Worm (Caenorhabditis elegans) whole organism, L3 larva: ENCODE data around the gene F53A3.7.

Experiments
- R02D3.7 ChIP-seq: fragments of 150-350 bp; optimal IDR thresholded peaks from 2 replicates; lab custom pipeline; 2014; ENCODE audit warnings: missing biosample characterization, missing genetic modification characterization
- ZK546.5 ChIP-seq: sonication (generic microtip); optimal IDR thresholded peaks from 2 replicates; lab custom pipeline; 2017; ENCODE audit warnings: missing biosample characterization, missing genetic modification characterization
- aly-2 ChIP-seq: fragments of 150-350 bp; optimal IDR thresholded peaks from 2 replicates; lab custom pipeline; 2014; ENCODE audit warnings: missing biosample characterization, missing genetic modification characterization
- ama-1 ChIP-seq: fragments of 150-350 bp; optimal IDR thresholded peaks from 2 replicates; lab custom pipeline; 2018
- ceh-16 ChIP-seq: sonication (generic microtip); optimal IDR thresholded peaks from 2 replicates; lab custom pipeline; 2017; ENCODE audit warnings: missing biosample characterization, missing genetic modification characterization
- ceh-28 ChIP-seq: fragments of 150-350 bp; optimal IDR thresholded peaks from 2 replicates; lab custom pipeline; 2014; ENCODE audit warnings: missing biosample characterization, missing genetic modification reagents, missing genetic modification characterization
- ceh-82 ChIP-seq: fragments of 150-350 bp; optimal IDR thresholded peaks from 2 replicates; lab custom pipeline; 2014; ENCODE audit warnings: missing biosample characterization, missing genetic modification characterization
- ceh-9 ChIP-seq: sonication (generic microtip); optimal IDR thresholded peaks from 2 replicates; lab custom pipeline; 2018; ENCODE audit warnings: missing biosample characterization, missing genetic modification characterization
- daf-12 ChIP-seq: fragments of 150-350 bp; optimal IDR thresholded peaks from 2 replicates; lab custom pipeline; 2014; ENCODE audit warnings: missing biosample characterization, missing genetic modification reagents, missing genetic modification characterization
- egl-5 ChIP-seq: fragments of 150-350 bp; optimal IDR thresholded peaks from 2 replicates; lab custom pipeline; 2017; ENCODE audit warnings: missing biosample characterization, missing genetic modification reagents, missing genetic modification characterization, inconsistent platforms
- elt-1 ChIP-seq: fragments of 150-350 bp; optimal IDR thresholded peaks from 2 replicates; lab custom pipeline; 2014; ENCODE audit warnings: missing biosample characterization, missing genetic modification characterization
- elt-2 ChIP-seq: sonication (generic microtip); optimal IDR thresholded peaks from 2 replicates; lab custom pipeline; 2016; ENCODE audit warnings: missing genetic modification reagents, mild to moderate bottlenecking, missing genetic modification characterization, missing compliant biosample characterization
- elt-3 ChIP-seq, 3 experiments: fragments of 150-350 bp in 1 of 3; sonication (generic microtip) in 2 of 3; optimal IDR thresholded peaks; 2 replicates in 2 of 3; 4 replicates in 1 of 3; lab custom pipeline; 2014 to 2017; ENCODE audit warnings: missing biosample characterization in 3 of 3, missing genetic modification characterization in 3 of 3
- eor-1 ChIP-seq, 2 experiments: fragments of 150-350 bp; optimal IDR thresholded peaks; 2 replicates each; lab custom pipeline; 2014 to 2018; ENCODE audit warnings: missing biosample characterization in 2 of 2, missing genetic modification characterization in 2 of 2
- fkh-10 ChIP-seq: sonication (generic microtip); optimal IDR thresholded peaks from 2 replicates; lab custom pipeline; 2017; ENCODE audit warnings: missing biosample characterization, missing genetic modification reagents, missing genetic modification characterization
- fkh-2 ChIP-seq: fragments of 150-350 bp; optimal IDR thresholded peaks from 2 replicates; lab custom pipeline; 2014; ENCODE audit warnings: missing biosample characterization, missing genetic modification reagents, missing genetic modification characterization
- fos-1 ChIP-seq: fragments of 150-350 bp; optimal IDR thresholded peaks from 2 replicates; lab custom pipeline; 2014; ENCODE audit warnings: missing biosample characterization, missing genetic modification characterization
- hmg-11 ChIP-seq: sonication (generic microtip); optimal IDR thresholded peaks from 2 replicates; lab custom pipeline; 2016; ENCODE audit warnings: missing genetic modification characterization, missing compliant biosample characterization
- jun-1 ChIP-seq: fragments of 150-350 bp; optimal IDR thresholded peaks from 2 replicates; lab custom pipeline; 2014; ENCODE audit warnings: missing biosample characterization, missing genetic modification reagents, missing genetic modification characterization
- lin-39 ChIP-seq: fragments of 150-350 bp; optimal IDR thresholded peaks from 2 replicates; lab custom pipeline; 2018; ENCODE audit warnings: missing biosample characterization, missing genetic modification reagents, missing genetic modification characterization
- lsy-12 ChIP-seq: sonication (generic microtip); optimal IDR thresholded peaks from 2 replicates; lab custom pipeline; 2016; ENCODE audit warnings: mild to moderate bottlenecking, missing genetic modification characterization, missing compliant biosample characterization
- mdl-1 ChIP-seq: fragments of 150-350 bp; optimal IDR thresholded peaks from 2 replicates; lab custom pipeline; 2014; ENCODE audit warnings: missing biosample characterization, missing genetic modification characterization
- mml-1 ChIP-seq: fragments of 150-350 bp; sonication (generic microtip); optimal IDR thresholded peaks from 3 replicates; lab custom pipeline; 2014; ENCODE audit warnings: missing biosample characterization, missing genetic modification characterization
- nfya-1 ChIP-seq: sonication (generic microtip); optimal IDR thresholded peaks from 2 replicates; lab custom pipeline; 2017; ENCODE audit warnings: missing genetic modification characterization, mild to moderate bottlenecking, missing compliant biosample characterization, antibody characterized with exemption, moderate library complexity; ENCODE audit not compliant: insufficient read depth
- nhr-12 ChIP-seq: fragments of 150-350 bp; optimal IDR thresholded peaks from 2 replicates; lab custom pipeline; 2014; ENCODE audit warnings: missing biosample characterization, missing genetic modification characterization
- nhr-23 ChIP-seq: fragments of 150-350 bp; optimal IDR thresholded peaks from 2 replicates; lab custom pipeline; 2014; ENCODE audit warnings: missing biosample characterization, missing genetic modification reagents, missing genetic modification characterization
- nhr-25 ChIP-seq: sonication (generic microtip); optimal IDR thresholded peaks from 2 replicates; lab custom pipeline; 2017; ENCODE audit warnings: missing biosample characterization, missing genetic modification characterization
- nhr-28 ChIP-seq: fragments of 150-350 bp; optimal IDR thresholded peaks from 2 replicates; lab custom pipeline; 2014; ENCODE audit warnings: missing biosample characterization, missing genetic modification characterization
- nhr-43 ChIP-seq: sonication (generic microtip); optimal IDR thresholded peaks from 2 replicates; lab custom pipeline; 2016; ENCODE audit warnings: mild to moderate bottlenecking, missing genetic modification characterization, missing compliant biosample characterization; ENCODE audit not compliant: poor library complexity, severe bottlenecking
- nhr-67 ChIP-seq: fragments of 150-350 bp; optimal IDR thresholded peaks from 2 replicates; lab custom pipeline; 2014; ENCODE audit warnings: missing biosample characterization, missing genetic modification characterization
- nhr-76 ChIP-seq: fragments of 150-350 bp; sonication (generic microtip); optimal IDR thresholded peaks from 5 replicates; lab custom pipeline; 2014; ENCODE audit warnings: missing biosample characterization, missing genetic modification characterization
- nhr-77 ChIP-seq: fragments of 150-350 bp; optimal IDR thresholded peaks from 2 replicates; lab custom pipeline; 2014; ENCODE audit warnings: missing biosample characterization, missing genetic modification characterization
- pha-4 ChIP-seq: fragments of 150-350 bp; optimal IDR thresholded peaks from 2 replicates; lab custom pipeline; 2014; ENCODE audit warnings: missing biosample characterization, missing genetic modification reagents, missing genetic modification characterization
- pqm-1 ChIP-seq: fragments of 150-350 bp; optimal IDR thresholded peaks from 2 replicates; lab custom pipeline; 2017; ENCODE audit warnings: missing biosample characterization, missing genetic modification characterization, inconsistent platforms
- sea-2 ChIP-seq: fragments of 150-350 bp; sonication (generic microtip); optimal IDR thresholded peaks from 4 replicates; lab custom pipeline; 2014; ENCODE audit warnings: missing biosample characterization, missing genetic modification reagents, missing genetic modification characterization
- skn-1 ChIP-seq: fragments of 150-350 bp; optimal IDR thresholded peaks from 2 replicates; lab custom pipeline; 2014; ENCODE audit warnings: missing biosample characterization, missing genetic modification characterization
- snpc-4 ChIP-seq: fragments of 150-350 bp; optimal IDR thresholded peaks from 2 replicates; lab custom pipeline; 2014; ENCODE audit warnings: missing biosample characterization, missing genetic modification characterization
- tbx-2 ChIP-seq: sonication (generic microtip); optimal IDR thresholded peaks from 2 replicates; lab custom pipeline; 2016; ENCODE audit warnings: mild to moderate bottlenecking, missing genetic modification characterization, missing compliant biosample characterization
- unc-39 ChIP-seq: sonication (generic microtip); optimal IDR thresholded peaks from 4 replicates; lab custom pipeline; 2017; ENCODE audit warnings: missing biosample characterization, missing genetic modification characterization
- unc-62 ChIP-seq: fragments of 150-350 bp; sonication (generic microtip); optimal IDR thresholded peaks from 4 replicates; lab custom pipeline; 2014; ENCODE audit warnings: missing biosample characterization, missing genetic modification reagents, missing genetic modification characterization
- zag-1 ChIP-seq: fragments of 150-350 bp; optimal IDR thresholded peaks from 2 replicates; lab custom pipeline; 2014; ENCODE audit warnings: missing biosample characterization, missing genetic modification characterization
- ztf-11 ChIP-seq: fragments of 150-350 bp; optimal IDR thresholded peaks from 2 replicates; lab custom pipeline; 2014; ENCODE audit warnings: missing biosample characterization, missing genetic modification characterization
- ztf-4 ChIP-seq: fragments of 150-350 bp; optimal IDR thresholded peaks from 2 replicates; lab custom pipeline; 2014; ENCODE audit warnings: missing biosample characterization, missing genetic modification characterization

Gene F53A3.7

DNA sequence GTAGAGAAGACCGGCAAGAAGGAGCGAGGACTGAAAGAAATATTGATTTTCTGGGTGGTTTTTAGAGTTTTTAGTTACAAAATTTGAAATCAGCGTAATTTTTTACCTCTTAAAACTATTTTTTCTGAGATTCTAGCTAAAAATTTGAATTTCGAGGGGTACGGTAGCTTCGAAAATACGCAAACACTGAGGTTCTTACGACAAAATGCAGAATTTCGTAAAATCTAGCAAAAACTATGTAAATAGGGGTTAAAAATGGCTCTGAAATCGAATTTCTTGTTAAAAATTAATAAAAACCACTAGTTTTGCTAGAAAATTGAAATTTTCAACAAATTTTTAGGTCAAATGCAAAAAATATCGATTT lies 11.7 kb upstream of the F53A3.7 start:
- TF ChIP-seq ceh-82 (no peak), unc-39 (tag; lab: Kevin White, UChicago) (no peak), ztf-4 (no peak), nfya-1 (tag; lab: Kevin White, UChicago) (no peak), elt-2 (no peak), pqm-1 (tag; lab: Kevin White, UChicago) (no peak), ZK546.5 (tag; lab: Kevin White, UChicago) (no peak), daf-12 (tag; lab: Kevin White, UChicago) (no peak), skn-1 (tag; lab: Kevin White, UChicago) (no peak), lsy-12 (tag; lab: Kevin White, UChicago) (no peak)

- no peak for TF ChIP-seq elt-3 (tag; optimal IDR thresholded peaks at IDR 0.05; lab: Kevin White, UChicago)
- TF ChIP-seq lin-39 (tag; lab: Kevin White, UChicago), result peak; percentile 17
Measured at ce11 chrIII:1943488-1943887, 7.8 kb upstream of the F53A3.7 start, which contains the start of gene F53A3.1. F53A3.1 (minus strand) TSS chrIII:1943637.

DNA sequence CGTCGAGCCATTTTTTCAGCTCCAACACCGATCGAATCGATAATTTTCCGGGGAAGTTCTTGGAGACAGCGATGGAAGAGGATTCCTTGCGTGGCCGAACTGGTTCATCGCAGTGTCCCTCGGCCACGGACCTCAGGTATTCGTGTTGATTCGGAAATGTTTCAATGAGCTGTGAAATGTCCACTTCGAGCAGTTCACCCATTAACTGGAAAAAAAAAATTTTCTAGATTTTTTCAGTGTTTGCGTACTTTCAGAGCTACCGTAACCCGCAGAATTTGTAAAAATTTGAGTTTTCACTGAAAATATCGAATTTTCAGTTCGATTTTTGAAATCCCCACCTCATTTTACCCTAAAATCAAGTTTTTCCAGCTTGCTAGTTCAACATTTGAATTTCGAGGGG lies 3.5 kb upstream of the F53A3.7 start:
- TF ChIP-seq fkh-2 (tag; lab: Kevin White, UChicago) (no peak), lin-39 (tag; lab: Kevin White, UChicago) (no peak), nhr-12 (no peak)

- no peak for TF ChIP-seq nhr-67 (tag; lab: Kevin White, UChicago)
- TF ChIP-seq elt-2, result no peak
- no peak for TF ChIP-seq unc-39 (tag; lab: Kevin White, UChicago)
- no peak for TF ChIP-seq egl-5
- TF ChIP-seq ama-1 (lab: Kevin White, UChicago), result no peak
- no peak for TF ChIP-seq ceh-9
- no peak for TF ChIP-seq ceh-28 (tag; lab: Kevin White, UChicago)
- no peak for TF ChIP-seq nhr-28
- no peak for TF ChIP-seq nhr-76 (tag; lab: Kevin White, UChicago)
- TF ChIP-seq zag-1, result no peak
- no peak for TF ChIP-seq fkh-2 (tag; lab: Kevin White, UChicago)
- no peak for TF ChIP-seq ceh-16
- no peak for TF ChIP-seq aly-2 (tag; lab: Kevin White, UChicago)
- TF ChIP-seq nhr-77 (tag; lab: Kevin White, UChicago), result no peak
- no peak for TF ChIP-seq nhr-43
- TF ChIP-seq skn-1 (tag; lab: Kevin White, UChicago), result no peak
- no peak for TF ChIP-seq ceh-82
- TF ChIP-seq sea-2 (GFP tag; lab: Kevin White, UChicago), result no peak
- no peak for TF ChIP-seq pha-4 (tag; lab: Kevin White, UChicago)
- no peak for TF ChIP-seq ZK546.5 (tag; lab: Kevin White, UChicago)
Measured at ce11 chrIII:1949362-1949761, 2.0 kb upstream of the F53A3.7 start.

ce11 chrIII:1950236-1950635 lies 1.1 kb upstream of the F53A3.7 start, which contains the start of the genes polh-1 and rps-22:
polh-1 (minus strand) TSS chrIII:1950269.
rps-22 (plus strand) TSS chrIII:1950535.
- TF ChIP-seq unc-62 (peak; percentile 53), mml-1 (no peak), snpc-4 (tag; lab: Kevin White, UChicago) (peak; percentile 85), tbx-2 (tag; lab: Kevin White, UChicago) (peak; percentile 13), egl-5 (peak; percentile 66), nhr-25 (tag; lab: Kevin White, UChicago) (peak; percentile 95), zag-1 (no peak), nhr-23 (tag; lab: Kevin White, UChicago) (peak; percentile 96), nfya-1 (tag; lab: Kevin White, UChicago) (peak; percentile 96), nhr-12 (no peak), ceh-16 (no peak), nhr-67 (tag; lab: Kevin White, UChicago) (no peak), daf-12 (tag; lab: Kevin White, UChicago) (no peak), R02D3.7 (tag; lab: Kevin White, UChicago) (peak; percentile 79), elt-1 (tag; lab: Kevin White, UChicago) (no peak), ZK546.5 (tag; lab: Kevin White, UChicago) (no peak), fos-1 (tag; lab: Kevin White, UChicago) (no peak), nhr-76 (tag; lab: Kevin White, UChicago) (peak; percentile 44), eor-1 (tag; optimal IDR thresholded peaks at IDR 0.05; lab: Kevin White, UChicago) (no peak), skn-1 (tag; lab: Kevin White, UChicago) (peak; percentile 87), elt-3 (tag; optimal IDR thresholded peaks at IDR 0.05; lab: Kevin White, UChicago) (peak in 1 of 3 experiments; percentile 73), ceh-28 (tag; lab: Kevin White, UChicago) (peak; percentile 63), ztf-4 (no peak), pha-4 (tag; lab: Kevin White, UChicago) (peak; percentile 99), jun-1 (tag; lab: Kevin White, UChicago) (peak; percentile 28), aly-2 (tag; lab: Kevin White, UChicago) (peak; percentile 46), pqm-1 (tag; lab: Kevin White, UChicago) (peak; percentile 75), sea-2 (GFP tag; lab: Kevin White, UChicago) (no peak), ama-1 (lab: Kevin White, UChicago) (peak; percentile 76), hmg-11 (tag; lab: Kevin White, UChicago) (peak; percentile 70), nhr-77 (tag; lab: Kevin White, UChicago) (peak; percentile 25), mdl-1 (tag; lab: Kevin White, UChicago) (no peak), ceh-82 (peak; percentile 56), lsy-12 (tag; lab: Kevin White, UChicago) (peak; percentile 75), fkh-10 (GFP tag; lab: Kevin White, UChicago) (peak; percentile 71), ztf-11 (no peak)
